Fruit fly (Drosophila melanogaster): ENCODE results near the gene spn-B.

spn-B gene

dm6 chr3R:14327472-14328104 lies at the start of gene spn-B:
Gene spn-B (plus strand): TSS chr3R:14328051.
- TF ChIP-seq CG17801 (GFP tag; optimal IDR thresholded peaks at IDR 0.05; ENCODE audit: partially characterized antibody): peak; percentile 85

DNA sequence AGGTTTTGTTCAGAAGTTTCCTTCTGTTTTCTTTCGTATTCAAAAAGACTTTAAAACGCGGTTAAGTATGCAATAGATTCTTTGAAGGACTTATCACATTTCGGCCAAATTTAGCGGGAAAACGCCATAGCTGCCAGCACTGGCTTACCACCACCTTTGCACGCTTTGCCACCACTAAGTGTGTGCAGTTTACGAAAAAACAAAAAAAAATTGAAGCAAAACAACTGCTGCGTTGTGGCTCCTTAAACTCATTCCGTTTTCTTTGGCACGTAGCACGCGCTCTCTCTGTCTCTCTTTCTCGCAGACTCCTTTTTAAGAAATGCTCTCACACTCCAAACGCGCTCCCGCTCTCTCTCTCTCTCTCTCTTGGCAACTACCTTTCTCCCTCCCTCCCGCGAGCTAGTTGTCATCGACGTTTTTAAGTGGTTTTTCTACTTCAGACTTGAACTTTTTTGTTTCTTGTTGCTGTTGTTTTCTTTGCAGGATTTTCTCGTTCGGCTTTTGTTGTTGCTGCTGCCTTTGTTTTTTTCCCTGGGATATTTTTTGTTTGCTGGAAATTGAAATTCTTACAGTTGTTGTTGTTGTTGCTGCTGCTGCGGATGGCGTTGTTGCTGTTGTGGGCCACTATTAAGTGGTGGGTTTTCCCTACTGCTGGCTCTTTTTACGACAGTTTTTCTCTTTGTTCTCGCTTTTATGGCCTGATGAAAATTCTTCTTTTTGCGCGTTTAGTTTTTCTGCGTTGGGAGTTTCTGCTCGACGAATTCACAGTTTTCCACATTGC lies 49.1 kb upstream of the spn-B start:
- TF ChIP-seq CG17801 (GFP tag; optimal IDR thresholded peaks at IDR 0.05; ENCODE audit: partially characterized antibody): no peak

dm6 chr3R:14279311-14279998 lies 48.4 kb upstream of the spn-B start:
- TF ChIP-seq CG17801 (GFP tag; optimal IDR thresholded peaks at IDR 0.05; ENCODE audit: partially characterized antibody): no peak

- TF ChIP-seq CG17801 (GFP tag; optimal IDR thresholded peaks at IDR 0.05; ENCODE audit: partially characterized antibody): no peak
Measured at dm6 chr3R:14280324-14280723, 47.5 kb upstream of the spn-B start.

DNA sequence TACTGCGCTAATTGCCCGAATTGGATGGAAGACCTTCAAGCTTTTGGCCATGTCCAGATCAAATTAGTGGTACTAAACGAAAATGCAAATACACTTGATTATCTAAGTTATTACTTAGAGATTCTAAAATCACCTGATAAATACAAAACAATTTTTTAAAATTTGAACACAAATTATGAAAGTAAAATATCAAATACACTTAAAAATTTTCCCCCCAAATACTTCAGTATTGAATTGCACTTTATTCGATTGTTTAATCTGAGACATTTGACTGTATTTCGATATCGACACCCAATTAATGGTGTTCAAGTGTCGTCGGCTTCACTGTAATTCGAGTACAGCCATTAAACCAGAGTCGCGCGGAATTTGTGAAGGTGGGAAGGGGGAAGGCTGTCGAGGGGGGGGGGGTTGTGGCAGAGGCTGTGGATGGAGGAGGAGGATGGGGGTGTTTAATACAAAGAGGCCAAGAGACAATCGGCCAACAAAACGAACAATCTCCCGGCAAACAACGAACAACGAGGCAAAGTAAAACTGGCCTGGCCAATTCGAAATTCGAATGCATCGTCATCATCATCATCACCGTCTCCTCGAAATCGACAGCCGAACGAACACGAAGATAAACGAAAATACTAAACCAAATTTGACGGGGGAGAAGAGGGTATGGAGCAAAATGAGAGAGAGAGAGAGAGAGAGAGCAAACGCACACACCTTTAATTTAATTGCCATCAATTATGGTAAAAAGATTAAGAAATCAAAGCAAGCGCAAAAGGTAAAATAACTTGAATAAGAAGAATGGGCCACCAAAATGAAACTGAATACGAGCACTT lies 45.4 kb upstream of the spn-B start:
- TF ChIP-seq CG17801 (GFP tag; optimal IDR thresholded peaks at IDR 0.05; ENCODE audit: partially characterized antibody): no peak

- TF ChIP-seq CG17801 (GFP tag; optimal IDR thresholded peaks at IDR 0.05; ENCODE audit: partially characterized antibody): no peak
Measured at dm6 chr3R:14283042-14283626, 44.7 kb upstream of the spn-B start.

dm6 chr3R:14283754-14284421 lies 44.0 kb upstream of the spn-B start:
- peak; percentile 91 for TF ChIP-seq CG17801 (GFP tag; optimal IDR thresholded peaks at IDR 0.05; ENCODE audit: partially characterized antibody)

DNA sequence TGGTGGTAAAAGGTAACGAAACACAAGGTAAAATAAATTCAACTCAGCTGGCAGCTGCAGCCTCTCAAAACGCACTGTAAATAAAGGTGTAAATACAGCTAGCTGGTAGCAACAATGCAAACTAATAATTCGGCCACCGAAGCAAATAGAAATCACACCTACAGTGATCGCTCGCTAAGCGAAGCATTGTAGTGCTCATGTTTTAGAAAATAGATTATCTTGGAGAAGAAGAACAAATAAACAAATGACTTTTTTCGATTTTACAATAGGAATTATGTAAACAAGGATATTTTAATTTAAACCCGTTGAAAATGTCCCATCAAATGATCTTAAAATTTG lies 43.5 kb upstream of the spn-B start:
- no peak for TF ChIP-seq CG17801 (GFP tag; optimal IDR thresholded peaks at IDR 0.05; ENCODE audit: partially characterized antibody)

dm6 chr3R:14285059-14285953 lies 42.5 kb upstream of the spn-B start:
- no peak for TF ChIP-seq CG17801 (GFP tag; optimal IDR thresholded peaks at IDR 0.05; ENCODE audit: partially characterized antibody)

- TF ChIP-seq CG17801 (GFP tag; optimal IDR thresholded peaks at IDR 0.05; ENCODE audit: partially characterized antibody): peak; percentile 39
Measured at dm6 chr3R:14286320-14287190, 41.3 kb upstream of the spn-B start, which contains the start of gene trx. Gene trx (minus strand): TSS chr3R:14286903.

- TF ChIP-seq CG17801 (GFP tag; optimal IDR thresholded peaks at IDR 0.05; ENCODE audit: partially characterized antibody): no peak
Measured at dm6 chr3R:14287980-14288379, 39.9 kb upstream of the spn-B start.

DNA sequence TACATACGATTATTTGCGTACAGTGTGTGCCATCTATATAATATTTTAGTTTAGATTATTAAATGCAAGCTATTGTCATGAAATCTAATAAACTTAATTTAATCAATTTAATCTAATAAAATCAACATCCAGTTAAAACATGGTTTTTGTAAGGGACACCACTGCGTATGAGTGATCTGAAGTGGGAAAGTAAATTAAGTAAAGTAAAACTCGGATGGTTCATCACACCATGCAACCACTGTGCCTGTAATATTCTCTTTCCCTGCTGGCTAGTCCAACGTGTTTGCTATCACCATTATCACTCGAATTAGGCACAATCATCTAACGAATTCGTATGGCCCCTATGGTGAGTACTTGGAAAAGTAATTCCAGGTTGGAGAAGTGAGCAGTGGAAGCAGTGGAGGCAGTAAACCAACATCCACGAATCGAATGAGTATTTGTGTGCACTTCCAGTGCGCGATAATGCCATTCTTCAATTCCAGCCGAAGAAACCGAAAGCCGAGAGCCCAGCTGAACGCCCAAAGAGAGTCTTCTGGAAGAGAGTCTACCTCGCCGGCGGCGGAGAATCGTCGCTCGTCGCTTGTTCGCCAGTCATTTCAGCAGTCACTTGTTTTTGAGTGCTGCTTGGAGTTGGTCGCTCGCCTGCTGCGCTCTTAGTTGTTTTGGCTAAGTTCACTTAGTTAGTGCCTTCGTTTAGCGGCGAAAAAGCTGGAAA lies 39.0 kb upstream of the spn-B start, which contains the start of gene red:
red (plus strand) TSS at position 403 of the 715 bp plus-strand sequence.
- TF ChIP-seq CG17801 (GFP tag; optimal IDR thresholded peaks at IDR 0.05; ENCODE audit: partially characterized antibody): peak; percentile 31
